Fruit fly (Drosophila melanogaster) whole organism, wandering third instar larva: ENCODE measurements around the gene CG14219.

Experiments used
- CG9705 ChIP-seq: fragments of 200-800 bp; sonication (Bioruptor generic); optimal IDR thresholded peaks from 2 replicates; lab custom pipeline; 2018; ENCODE audit warnings: missing biosample characterization, mild to moderate bottlenecking, missing genetic modification characterization
- GATAd ChIP-seq: sonication (Bioruptor generic); optimal IDR thresholded peaks from 2 replicates; lab custom pipeline; 2016; ENCODE audit warnings: missing biosample characterization, missing genetic modification characterization
- Hr78 ChIP-seq: fragments of >200 bp; optimal IDR thresholded peaks from 2 replicates; lab custom pipeline; 2017; ENCODE audit warnings: missing biosample characterization, missing genetic modification characterization
- Mio ChIP-seq: sonication (Bioruptor generic); optimal IDR thresholded peaks from 2 replicates; lab custom pipeline; 2016; ENCODE audit warnings: missing biosample characterization, missing genetic modification characterization
- OdsH ChIP-seq: fragments of 200-800 bp; sonication (Bioruptor generic); optimal IDR thresholded peaks from 2 replicates; lab custom pipeline; 2016; ENCODE audit warnings: missing biosample characterization, mild to moderate bottlenecking, missing genetic modification characterization
- Rel ChIP-seq, 2 experiments: fragments of 200-800 bp; sonication (Bioruptor generic) in 1 of 2; optimal IDR thresholded peaks; 2 replicates in 1 of 2; 3 replicates in 1 of 2; lab custom pipeline; 2016 to 2019; ENCODE audit warnings: mild to moderate bottlenecking in 2 of 2, missing biosample characterization in 2 of 2, missing genetic modification characterization in 2 of 2, moderate library complexity in 1 of 2
- dsf ChIP-seq: sonication (Bioruptor generic); optimal IDR thresholded peaks from 2 replicates; lab custom pipeline; 2016; ENCODE audit warnings: missing biosample characterization, missing genetic modification characterization, borderline replicate concordance
- fru ChIP-seq: fragments of 200-800 bp; sonication (Bioruptor generic); optimal IDR thresholded peaks from 3 replicates; lab custom pipeline; 2016; ENCODE audit warnings: missing biosample characterization, mild to moderate bottlenecking, missing genetic modification characterization
- psq ChIP-seq: fragments of 200-800 bp; sonication (Bioruptor generic); optimal IDR thresholded peaks from 3 replicates; lab custom pipeline; 2017; ENCODE audit warnings: missing biosample characterization, mild to moderate bottlenecking, missing genetic modification characterization, moderate library complexity
- rgr ChIP-seq: fragments of 200-800 bp; sonication (Bioruptor generic); optimal IDR thresholded peaks from 3 replicates; lab custom pipeline; 2016; ENCODE audit warnings: missing biosample characterization, mild to moderate bottlenecking, missing genetic modification characterization

DNA sequence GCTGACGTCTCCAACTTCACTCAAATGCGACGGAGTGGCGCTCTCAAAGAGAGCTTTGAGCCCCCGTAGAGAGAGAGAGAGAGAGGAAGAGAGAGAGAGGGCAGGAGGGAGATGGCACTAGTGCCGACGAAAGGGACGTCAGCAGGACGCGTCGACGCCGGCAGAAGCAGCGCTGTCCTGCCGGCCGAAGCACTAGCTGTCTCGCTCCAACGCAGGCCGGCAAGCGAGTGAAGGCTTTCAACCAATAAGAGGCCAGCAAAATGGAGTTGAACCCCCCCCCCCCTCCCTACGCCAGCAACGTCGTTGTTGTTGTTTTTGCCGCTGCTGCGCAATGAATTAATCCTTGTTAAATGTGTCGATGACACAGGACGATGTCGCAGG is 43.3 kb downstream of the CG14219 start:
- TF ChIP-seq psq: no peak
- no peak for TF ChIP-seq Rel (GFP tag; optimal IDR thresholded peaks at IDR 0.05; lab: Kevin White, UChicago)
- TF ChIP-seq Rel (tag; optimal IDR thresholded peaks at IDR 0.05; lab: Kevin White, UChicago): no peak
- no peak for TF ChIP-seq rgr (GFP tag; lab: Kevin White, UChicago)
- no peak for TF ChIP-seq Mio
- TF ChIP-seq fru (GFP tag; lab: Kevin White, UChicago): no peak
- TF ChIP-seq CG9705 (GFP tag; lab: Kevin White, UChicago): no peak
- TF ChIP-seq GATAd: no peak
- TF ChIP-seq OdsH (GFP tag; lab: Kevin White, UChicago): no peak
- no peak for TF ChIP-seq Hr78 (GFP tag; lab: Kevin White, UChicago)
- no peak for TF ChIP-seq dsf
